Worm (Caenorhabditis elegans) whole organism, late embryonic: ENCODE results near the gene C27A2.12.

Source experiments
- F13H6.1 ChIP-seq: sonication (generic microtip); optimal IDR thresholded peaks from 2 replicates; lab custom pipeline; 2016; ENCODE audit warnings: missing genetic modification characterization, missing compliant biosample characterization
- T23F11.4 ChIP-seq: fragments of 200-800 bp; sonication (Bioruptor generic); optimal IDR thresholded peaks from 2 replicates; lab custom pipeline; 2018; ENCODE audit warnings: mild to moderate bottlenecking, missing genetic modification characterization, missing compliant biosample characterization
- ceh-30 ChIP-seq: fragments of 150-350 bp; optimal IDR thresholded peaks from 2 replicates; lab custom pipeline; 2014; ENCODE audit warnings: missing biosample characterization, missing genetic modification characterization
- dve-1 ChIP-seq: sonication (generic microtip); optimal IDR thresholded peaks from 2 replicates; lab custom pipeline; 2017; ENCODE audit warnings: antibody characterized with exemption, mild to moderate bottlenecking, missing genetic modification characterization, missing compliant biosample characterization
- elt-4 ChIP-seq: sonication (generic microtip); optimal IDR thresholded peaks from 2 replicates; lab custom pipeline; 2016; ENCODE audit warnings: missing genetic modification characterization, missing compliant biosample characterization
- nhr-11 ChIP-seq: fragments of 150-350 bp; optimal IDR thresholded peaks from 2 replicates; lab custom pipeline; 2014; ENCODE audit warnings: missing biosample characterization, missing genetic modification characterization
- pag-3 ChIP-seq: sonication (generic microtip); optimal IDR thresholded peaks from 2 replicates; lab custom pipeline; 2016; ENCODE audit warnings: missing compliant biosample characterization, missing genetic modification characterization, borderline replicate concordance
- pha-2 ChIP-seq: sonication (generic microtip); optimal IDR thresholded peaks from 2 replicates; lab custom pipeline; 2017; ENCODE audit warnings: mild to moderate bottlenecking, missing genetic modification characterization, missing compliant biosample characterization
- pha-4 ChIP-seq: fragments of 150-350 bp; optimal IDR thresholded peaks from 2 replicates; lab custom pipeline; 2018; ENCODE audit warnings: missing biosample characterization, missing genetic modification reagents, missing genetic modification characterization
- unc-3 ChIP-seq, 2 experiments: fragments of 200-800 bp in 1 of 2; sonication (Bioruptor generic) in 1 of 2; sonication (generic microtip) in 1 of 2; conservative IDR thresholded peaks in 1 of 2; optimal IDR thresholded peaks in 1 of 2; 2 replicates each; pipeline versions ENCODE4 v1.3.6 to Lab custom; 2016 to 2022; ENCODE audit warnings: missing compliant biosample characterization in 2 of 2, missing genetic modification characterization in 2 of 2, missing genetic modification reagents in 1 of 2
- unc-55 ChIP-seq: sonication (generic microtip); optimal IDR thresholded peaks from 2 replicates; lab custom pipeline; 2017; ENCODE audit warnings: missing biosample characterization, missing genetic modification reagents, missing genetic modification characterization

ce11 chrII:5085450-5085849, 27.5 kb upstream of the C27A2.12 start, which contains the start of gene txt-9:
- no peak for TF ChIP-seq F13H6.1 (tag; lab: Kevin White, UChicago)
- no peak for TF ChIP-seq elt-4 (tag; lab: Kevin White, UChicago)
- no peak for TF ChIP-seq T23F11.4 (GFP tag; lab: Kevin White, UChicago)
- no peak for TF ChIP-seq ceh-30 (tag; lab: Kevin White, UChicago)
- TF ChIP-seq nhr-11 (tag; lab: Kevin White, UChicago), result no peak
- no peak for TF ChIP-seq dve-1 (tag; lab: Kevin White, UChicago)
- TF ChIP-seq pha-4, result no peak
- no peak for TF ChIP-seq unc-55 (GFP tag; lab: Kevin White, UChicago)
- TF ChIP-seq unc-3 (GFP tag; conservative IDR thresholded peaks at IDR 0.05; lab: Robert Waterston, UW), result no peak
- no peak for TF ChIP-seq unc-3 (tag; optimal IDR thresholded peaks at IDR 0.05; lab: Kevin White, UChicago)
- no peak for TF ChIP-seq pag-3
- no peak for TF ChIP-seq pha-2 (tag; lab: Kevin White, UChicago)
